Worm (Caenorhabditis elegans): ENCODE data around the gene hosl-1.

hosl-1 gene

DNA sequence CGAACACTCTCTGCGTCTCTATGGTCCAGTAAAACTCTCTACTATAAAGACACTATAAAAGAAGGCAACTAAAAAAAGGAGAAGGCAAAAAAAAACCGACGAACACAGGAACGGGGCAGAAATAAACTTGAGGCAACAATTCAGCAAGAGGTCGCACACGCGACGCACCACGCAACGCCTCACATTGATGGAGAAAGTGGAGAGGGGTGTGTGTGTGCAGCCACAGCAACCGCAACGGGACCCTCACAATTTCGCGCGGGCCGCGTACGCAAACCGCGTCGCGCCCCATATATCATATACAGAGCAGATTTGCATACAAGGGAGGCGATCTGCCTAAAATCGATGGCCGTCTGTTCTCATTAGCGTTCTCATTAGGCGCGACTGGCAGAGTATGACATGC lies 20.1 kb upstream of the hosl-1 start (continued):
- TF ChIP-seq ces-1 (GFP tag; optimal IDR thresholded peaks at IDR 0.05) (no peak), madf-9 (GFP tag; conservative IDR thresholded peaks at IDR 0.05) (no peak), ztf-7 (tag; optimal IDR thresholded peaks at IDR 0.05) (no peak), mdl-1 (tag; optimal IDR thresholded peaks at IDR 0.05) (peak in 1 of 2 experiments; percentile 15), lin-38 (GFP tag; IDR thresholded peaks at IDR 0.05) (no peak), madf-5 (GFP tag; IDR thresholded peaks at IDR 0.05) (no peak), nhr-28 (tag; optimal IDR thresholded peaks at IDR 0.05) (no peak), T20F7.1 (GFP tag; optimal IDR thresholded peaks at IDR 0.05) (no peak), daf-16 (GFP tag; optimal IDR thresholded peaks at IDR 0.05) (no peak), daf-16 (tag; optimal IDR thresholded peaks at IDR 0.05) (no peak), gei-8 (GFP tag; optimal IDR thresholded peaks at IDR 0.05) (no peak), mep-1 (tag; optimal IDR thresholded peaks at IDR 0.05) (peak; percentile 50), nhr-10 (tag; optimal IDR thresholded peaks at IDR 0.05) (no peak), lin-1 (GFP tag; IDR thresholded peaks at IDR 0.05) (no peak), lir-3 (tag; optimal IDR thresholded peaks at IDR 0.05) (no peak), F44E2.7 (GFP tag; IDR thresholded peaks at IDR 0.05) (no peak), ZK546.5 (tag; optimal IDR thresholded peaks at IDR 0.05) (no peak), mxl-2 (GFP tag; conservative IDR thresholded peaks at IDR 0.05) (no peak), nhr-102 (tag; optimal IDR thresholded peaks at IDR 0.05) (no peak), duxl-1 (tag; optimal IDR thresholded peaks at IDR 0.05; ENCODE audit: poor library complexity) (no peak), lsy-2 (tag; optimal IDR thresholded peaks at IDR 0.05) (peak in 1 of 2 experiments; percentile 33), cey-2 (tag; optimal IDR thresholded peaks at IDR 0.05; ENCODE audit: borderline replicate concordance, insufficient read depth) (no peak), ZK337.2 (GFP tag; IDR thresholded peaks at IDR 0.05) (no peak), nhr-111 (GFP tag; optimal IDR thresholded peaks at IDR 0.05) (no peak), zip-11 (GFP tag; IDR thresholded peaks at IDR 0.05) (no peak), unc-62 (GFP tag; optimal IDR thresholded peaks at IDR 0.05 in 1 of 2) (no peak), unc-62 (tag; optimal IDR thresholded peaks at IDR 0.05) (no peak), daf-8 (GFP tag; IDR thresholded peaks at IDR 0.05) (no peak), F37D6.2 (tag; optimal IDR thresholded peaks at IDR 0.05) (no peak), daf-19 (GFP tag; conservative IDR thresholded peaks at IDR 0.05) (no peak), egl-43 (GFP tag; IDR thresholded peaks at IDR 0.05) (0 out of 2 replicates have a peak, but pooled peaks have one; percentile 59), php-3 (GFP tag; IDR thresholded peaks at IDR 0.05) (0 out of 2 replicates have a peak, but pooled peaks have one; percentile 18), nhr-25 (tag; optimal IDR thresholded peaks at IDR 0.05; ENCODE audit: borderline replicate concordance, insufficient read depth) (peak; percentile 4), fos-1 (tag; optimal IDR thresholded peaks at IDR 0.05) (no peak), ceh-20 (GFP tag; IDR thresholded peaks at IDR 0.05) (peak; percentile 65; the same call in 1 of the 2 replicates), F49E8.2 (tag; optimal IDR thresholded peaks at IDR 0.05; ENCODE audit: borderline replicate concordance) (no peak), F26F4.8 (GFP tag; conservative IDR thresholded peaks at IDR 0.05) (no peak), ceh-32 (tag; optimal IDR thresholded peaks at IDR 0.05; ENCODE audit: poor library complexity) (no peak), Y48G9A.11 (GFP tag; IDR thresholded peaks at IDR 0.05) (no peak), D1046.2 (GFP tag; IDR thresholded peaks at IDR 0.05) (no peak), nhr-77 (tag; optimal IDR thresholded peaks at IDR 0.05) (no peak), dpl-1 (GFP tag; optimal IDR thresholded peaks at IDR 0.05) (peak; percentile 23), mxl-3 (GFP tag; optimal IDR thresholded peaks at IDR 0.05) (peak; percentile 14), lin-15B (tag; optimal IDR thresholded peaks at IDR 0.05) (no peak), attf-4 (tag; optimal IDR thresholded peaks at IDR 0.05) (no peak), saeg-2 (GFP tag; IDR thresholded peaks at IDR 0.05) (no peak), zfp-2 (tag; optimal IDR thresholded peaks at IDR 0.05) (no peak), daf-12 (tag; optimal IDR thresholded peaks at IDR 0.05) (no peak), hmg-1.1 (GFP tag; IDR thresholded peaks at IDR 0.05) (peak; percentile 81), dmd-6 (GFP tag; IDR thresholded peaks at IDR 0.05) (no peak), mdt-29 (GFP tag; IDR thresholded peaks at IDR 0.05) (no peak), skn-1 (tag; optimal IDR thresholded peaks at IDR 0.05) (no peak)
